Worm (Caenorhabditis elegans) whole organism, L4 larva: Measurements from ENCODE around the gene aqp-5.

Experiments
- cey-2 ChIP-seq: sonication (generic microtip); optimal IDR thresholded peaks from 3 replicates; lab custom pipeline; 2017; ENCODE audit warnings: missing genetic modification characterization, mild to moderate bottlenecking, missing compliant biosample characterization, antibody characterized with exemption, borderline replicate concordance; ENCODE audit not compliant: insufficient read depth
- jun-1 ChIP-seq: fragments of 150-350 bp; optimal IDR thresholded peaks from 2 replicates; lab custom pipeline; 2014; ENCODE audit warnings: missing biosample characterization, missing genetic modification reagents, missing genetic modification characterization
- mdl-1 ChIP-seq, 2 experiments: fragments of 150-350 bp in 1 of 2; sonication (generic microtip) in 1 of 2; optimal IDR thresholded peaks; 2 replicates each; lab custom pipeline; 2014 to 2017; ENCODE audit warnings: missing biosample characterization in 2 of 2, missing genetic modification characterization in 2 of 2
- pha-4 ChIP-seq, 2 experiments: fragments of 150-350 bp in 1 of 2; fragments of 200-800 bp in 1 of 2; sonication (Bioruptor generic) in 1 of 2; IDR thresholded peaks in 1 of 2; optimal IDR thresholded peaks in 1 of 2; 2 replicates each; pipeline versions ENCODE4 v1.3.6 to Lab custom; 2014 to 2022; ENCODE audit warnings: missing genetic modification characterization in 2 of 2, missing genetic modification reagents in 2 of 2, missing biosample characterization in 1 of 2, missing compliant biosample characterization in 1 of 2
- rbr-2 ChIP-seq: sonication (generic microtip); optimal IDR thresholded peaks from 2 replicates; lab custom pipeline; 2016; ENCODE audit warnings: missing genotype, missing genetic modification characterization, missing compliant biosample characterization
- unc-39 ChIP-seq: sonication (generic microtip); optimal IDR thresholded peaks from 2 replicates; lab custom pipeline; 2017; ENCODE audit warnings: missing biosample characterization, missing genetic modification characterization

DNA sequence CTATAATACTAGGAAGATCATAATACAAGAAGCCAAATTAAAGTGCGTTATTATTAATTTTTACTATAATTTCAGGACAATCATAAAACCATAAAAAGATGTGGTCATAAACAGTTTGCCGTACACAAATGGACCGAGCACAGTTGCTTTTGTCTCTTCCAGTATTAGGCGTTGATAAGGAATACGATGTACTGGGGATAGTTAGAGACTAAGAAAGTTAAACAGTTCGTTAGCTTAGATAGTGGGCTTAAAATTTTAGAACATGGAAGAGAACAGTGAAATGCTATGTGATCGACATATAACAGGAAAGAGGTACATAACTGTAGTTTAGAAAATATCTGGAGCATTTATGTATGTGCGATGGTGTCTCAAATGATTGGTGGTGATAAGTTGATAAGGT is 6.2 kb upstream of the aqp-5 start:
- no peak for TF ChIP-seq cey-2 (tag; lab: Kevin White, UChicago)
- TF ChIP-seq rbr-2: no peak
- TF ChIP-seq pha-4 (GFP tag; IDR thresholded peaks at IDR 0.05; lab: Robert Waterston, UW): no peak
- no peak for TF ChIP-seq pha-4 (tag; optimal IDR thresholded peaks at IDR 0.05; lab: Kevin White, UChicago)
- TF ChIP-seq unc-39 (tag; lab: Kevin White, UChicago): no peak
- no peak for TF ChIP-seq jun-1 (tag; lab: Kevin White, UChicago)
- TF ChIP-seq mdl-1 (tag; optimal IDR thresholded peaks at IDR 0.05; lab: Kevin White, UChicago): no peak
